Worm (Caenorhabditis elegans) whole organism, L4 larva: ENCODE results near the gene rfc-4.

Experiments
- D1046.2 ChIP-seq: fragments of 200-800 bp; sonication (Bioruptor generic); IDR thresholded peaks from 2 replicates; pipeline ENCODE4 v1.3.6; 2022; ENCODE audit warnings: missing genetic modification characterization, missing compliant biosample characterization
- F26F4.8 ChIP-seq: fragments of 200-800 bp; sonication (Bioruptor generic); conservative IDR thresholded peaks from 2 replicates; pipeline ENCODE4 v1.3.6; 2022; ENCODE audit warnings: missing genetic modification characterization, missing compliant biosample characterization
- T26A8.4 ChIP-seq: fragments of 200-800 bp; sonication (Bioruptor generic); IDR thresholded peaks from 2 replicates; pipeline ENCODE4 v1.3.6; 2022; ENCODE audit warnings: missing genetic modification characterization, missing compliant biosample characterization
- Y105C5A.15 ChIP-seq: fragments of 200-800 bp; sonication (Bioruptor generic); IDR thresholded peaks from 2 replicates; pipeline ENCODE4 v1.3.6; 2022; ENCODE audit warnings: missing genetic modification characterization, missing compliant biosample characterization
- Y5F2A.4 ChIP-seq: fragments of 200-800 bp; sonication (Bioruptor generic); optimal IDR thresholded peaks from 2 replicates; lab custom pipeline; 2018; ENCODE audit warnings: mild to moderate bottlenecking, missing genetic modification characterization, missing compliant biosample characterization
- aha-1 ChIP-seq: fragments of 150-350 bp; peaks from one replicate; lab custom pipeline; 2014; ENCODE audit warnings: missing biosample characterization, missing genetic modification characterization
- ama-1 ChIP-seq: fragments of 150-350 bp; optimal IDR thresholded peaks from 2 replicates; lab custom pipeline; 2014; ENCODE audit warnings: inconsistent platforms, mixed read lengths
- ceh-20 ChIP-seq: fragments of 200-800 bp; sonication (Bioruptor generic); IDR thresholded peaks from 2 replicates; pipeline ENCODE4 v1.3.6; 2022; ENCODE audit warnings: missing genetic modification reagents, missing genetic modification characterization, missing compliant biosample characterization
- ceh-28 ChIP-seq: fragments of 150-350 bp; optimal IDR thresholded peaks from 2 replicates; lab custom pipeline; 2014; ENCODE audit warnings: missing biosample characterization, missing genetic modification reagents, missing genetic modification characterization
- ctbp-1 ChIP-seq: fragments of 200-800 bp; sonication (Bioruptor generic); IDR thresholded peaks from 2 replicates; pipeline ENCODE4 v1.3.6; 2022; ENCODE audit warnings: missing genetic modification reagents, missing genetic modification characterization, missing compliant biosample characterization
- daf-16 ChIP-seq, 3 experiments: sonication (generic microtip); optimal IDR thresholded peaks; 2 replicates each; lab custom pipeline; 2016 to 2017; ENCODE audit warnings: missing genetic modification characterization in 3 of 3, missing genetic modification reagents in 3 of 3, mild to moderate bottlenecking in 2 of 3, missing compliant biosample characterization in 2 of 3, missing biosample characterization in 1 of 3, moderate library complexity in 1 of 3
- daf-19 ChIP-seq: fragments of 200-800 bp; sonication (Bioruptor generic); conservative IDR thresholded peaks from 2 replicates; pipeline ENCODE4 v1.3.6; 2022; ENCODE audit warnings: missing genetic modification characterization, missing compliant biosample characterization
- dmd-9 ChIP-seq: fragments of 200-800 bp; sonication (Bioruptor generic); IDR thresholded peaks from 2 replicates; pipeline ENCODE4 v1.3.6; 2022; ENCODE audit warnings: missing genetic modification reagents, missing genetic modification characterization, missing compliant biosample characterization
- dpl-1 ChIP-seq: fragments of 150-350 bp; optimal IDR thresholded peaks from 2 replicates; lab custom pipeline; 2014; ENCODE audit warnings: missing biosample characterization, missing genetic modification reagents, missing genetic modification characterization
- egl-43 ChIP-seq: fragments of 200-800 bp; sonication (Bioruptor generic); IDR thresholded peaks from 2 replicates; pipeline ENCODE4 v1.3.6; 2022; ENCODE audit warnings: missing genetic modification reagents, missing genetic modification characterization, missing compliant biosample characterization
- hlh-11 ChIP-seq: fragments of 200-800 bp; sonication (Bioruptor generic); optimal IDR thresholded peaks from 2 replicates; lab custom pipeline; 2018; ENCODE audit warnings: mild to moderate bottlenecking, missing genetic modification characterization, missing compliant biosample characterization
- hlh-30 ChIP-seq: sonication (generic microtip); optimal IDR thresholded peaks from 2 replicates; lab custom pipeline; 2017; ENCODE audit warnings: antibody characterized with exemption, mild to moderate bottlenecking, missing genetic modification characterization, missing compliant biosample characterization; ENCODE audit not compliant: insufficient read depth
- hmg-1.1 ChIP-seq: fragments of 200-800 bp; sonication (Bioruptor generic); IDR thresholded peaks from 2 replicates; pipeline ENCODE4 v1.3.6; 2022; ENCODE audit warnings: missing genetic modification reagents, missing genetic modification characterization, missing compliant biosample characterization
- lin-15B ChIP-seq: fragments of 150-350 bp; sonication (generic microtip); optimal IDR thresholded peaks from 3 replicates; lab custom pipeline; 2014; ENCODE audit warnings: missing biosample characterization, missing genetic modification characterization
- lin-38 ChIP-seq: fragments of 200-800 bp; sonication (Bioruptor generic); IDR thresholded peaks from 2 replicates; pipeline ENCODE4 v1.3.6; 2022; ENCODE audit warnings: missing genetic modification reagents, missing genetic modification characterization, missing compliant biosample characterization
- lsy-2 ChIP-seq, 2 experiments: fragments of 150-350 bp in 1 of 2; sonication (generic microtip) in 1 of 2; optimal IDR thresholded peaks; 2 replicates each; lab custom pipeline; 2014 to 2017; ENCODE audit warnings: missing biosample characterization in 2 of 2, missing genetic modification characterization in 2 of 2
- madf-5 ChIP-seq, 2 experiments: fragments of 200-800 bp; sonication (Bioruptor generic); IDR thresholded peaks; 2 replicates each; pipeline ENCODE4 v1.3.6; 2022; ENCODE audit warnings: missing compliant biosample characterization in 2 of 2, missing genetic modification characterization in 2 of 2
- mdl-1 ChIP-seq, 2 experiments: fragments of 150-350 bp in 1 of 2; sonication (generic microtip) in 1 of 2; optimal IDR thresholded peaks; 2 replicates each; lab custom pipeline; 2014 to 2017; ENCODE audit warnings: missing biosample characterization in 2 of 2, missing genetic modification characterization in 2 of 2
- mep-1 ChIP-seq: fragments of 150-350 bp; sonication (generic microtip); optimal IDR thresholded peaks from 3 replicates; lab custom pipeline; 2014; ENCODE audit warnings: missing biosample characterization, missing genetic modification characterization
- mes-2 ChIP-seq: sonication (generic microtip); optimal IDR thresholded peaks from 2 replicates; lab custom pipeline; 2016; ENCODE audit warnings: missing genotype, mild to moderate bottlenecking, missing genetic modification characterization, missing compliant biosample characterization; ENCODE audit not compliant: poor library complexity, severe bottlenecking
- mxl-3 ChIP-seq: fragments of 200-800 bp; sonication (Bioruptor generic); optimal IDR thresholded peaks from 2 replicates; lab custom pipeline; 2018; ENCODE audit warnings: mild to moderate bottlenecking, missing genetic modification characterization, missing compliant biosample characterization
- nhr-10 ChIP-seq: fragments of 150-350 bp; optimal IDR thresholded peaks from 2 replicates; lab custom pipeline; 2014; ENCODE audit warnings: missing biosample characterization, missing genetic modification characterization
- nhr-25 ChIP-seq: sonication (generic microtip); optimal IDR thresholded peaks from 2 replicates; lab custom pipeline; 2017; ENCODE audit warnings: missing genetic modification characterization, mild to moderate bottlenecking, missing compliant biosample characterization, antibody characterized with exemption, moderate library complexity, borderline replicate concordance; ENCODE audit not compliant: insufficient read depth
- nhr-28 ChIP-seq: fragments of 150-350 bp; optimal IDR thresholded peaks from 2 replicates; lab custom pipeline; 2014; ENCODE audit warnings: missing biosample characterization, missing genetic modification characterization
- nhr-48 ChIP-seq: sonication (generic microtip); optimal IDR thresholded peaks from 2 replicates; lab custom pipeline; 2016; ENCODE audit warnings: mild to moderate bottlenecking, missing genetic modification characterization, missing compliant biosample characterization
- nhr-77 ChIP-seq: fragments of 150-350 bp; optimal IDR thresholded peaks from 2 replicates; lab custom pipeline; 2014; ENCODE audit warnings: missing biosample characterization, missing genetic modification characterization
- pha-4 ChIP-seq, 2 experiments: fragments of 150-350 bp in 1 of 2; fragments of 200-800 bp in 1 of 2; sonication (Bioruptor generic) in 1 of 2; IDR thresholded peaks in 1 of 2; optimal IDR thresholded peaks in 1 of 2; 2 replicates each; pipeline versions ENCODE4 v1.3.6 to Lab custom; 2014 to 2022; ENCODE audit warnings: missing genetic modification characterization in 2 of 2, missing genetic modification reagents in 2 of 2, missing biosample characterization in 1 of 2, missing compliant biosample characterization in 1 of 2
- php-3 ChIP-seq: fragments of 200-800 bp; sonication (Bioruptor generic); IDR thresholded peaks from 2 replicates; pipeline ENCODE4 v1.3.6; 2022; ENCODE audit warnings: missing genetic modification reagents, missing genetic modification characterization, missing compliant biosample characterization
- set-16 ChIP-seq: fragments of 200-800 bp; sonication (Bioruptor generic); IDR thresholded peaks from 2 replicates; pipeline ENCODE4 v1.3.6; 2022; ENCODE audit warnings: missing genetic modification reagents, missing genetic modification characterization, missing compliant biosample characterization
- skn-1 ChIP-seq: fragments of 150-350 bp; optimal IDR thresholded peaks from 2 replicates; lab custom pipeline; 2014; ENCODE audit warnings: missing biosample characterization, missing genetic modification characterization
- snpc-1.2 ChIP-seq: fragments of 200-800 bp; sonication (Bioruptor generic); IDR thresholded peaks from 2 replicates; pipeline ENCODE4 v1.3.6; 2022; ENCODE audit warnings: missing genetic modification reagents, missing genetic modification characterization, missing compliant biosample characterization
- snpc-4 ChIP-seq: fragments of 150-350 bp; optimal IDR thresholded peaks from 2 replicates; lab custom pipeline; 2014; ENCODE audit warnings: missing biosample characterization, missing genetic modification characterization
- tra-1 ChIP-seq: fragments of 200-800 bp; sonication (Bioruptor generic); IDR thresholded peaks from 2 replicates; pipeline ENCODE4 v1.3.6; 2022; ENCODE audit warnings: missing genetic modification reagents, missing genetic modification characterization, missing compliant biosample characterization
- unc-62 ChIP-seq, 3 experiments: fragments of 150-350 bp in 1 of 3; sonication (generic microtip); optimal IDR thresholded peaks in 2 of 3; peaks in 1 of 3; 1 replicate in 1 of 3; 2 replicates in 2 of 3; lab custom pipeline; 2014 to 2017; ENCODE audit warnings: missing biosample characterization in 3 of 3, missing genetic modification characterization in 3 of 3, missing genetic modification reagents in 3 of 3, missing genotype in 1 of 3
- zfp-2 ChIP-seq: sonication (generic microtip); optimal IDR thresholded peaks from 2 replicates; lab custom pipeline; 2016; ENCODE audit warnings: mild to moderate bottlenecking, missing genetic modification characterization, missing compliant biosample characterization
- zip-11 ChIP-seq: fragments of 200-800 bp; sonication (Bioruptor generic); IDR thresholded peaks from 2 replicates; pipeline ENCODE4 v1.3.6; 2022; ENCODE audit warnings: missing genetic modification characterization, missing compliant biosample characterization

The rfc-4 gene

DNA sequence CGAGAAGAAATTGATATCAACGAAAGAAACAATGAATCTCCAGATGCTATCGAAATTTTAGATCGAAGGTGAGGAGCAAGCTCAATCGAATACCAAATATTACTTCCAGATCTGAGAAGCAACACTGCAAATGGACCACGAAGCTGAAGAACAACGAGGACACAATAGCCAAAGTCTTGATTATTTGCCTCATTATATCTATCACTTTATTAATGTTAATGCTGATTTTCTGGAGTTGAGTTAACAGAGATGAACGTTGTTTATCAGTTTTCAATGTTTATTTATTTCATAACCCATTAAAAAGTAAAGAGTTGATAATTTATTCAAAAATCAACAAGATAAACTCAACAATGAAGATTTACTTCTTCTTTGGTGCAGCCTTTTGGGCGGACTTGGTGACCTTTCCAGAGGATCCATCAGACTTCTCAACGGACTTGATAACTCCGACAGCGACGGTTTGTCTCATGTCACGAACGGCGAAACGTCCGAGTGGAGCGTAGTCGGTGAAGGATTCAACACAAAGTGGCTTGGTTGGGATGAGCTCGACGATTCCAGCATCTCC lies 2.2 kb upstream of the rfc-4 start (continued):
- TF ChIP-seq nhr-48 (tag; lab: Kevin White, UChicago) = peak; percentile 18

DNA sequence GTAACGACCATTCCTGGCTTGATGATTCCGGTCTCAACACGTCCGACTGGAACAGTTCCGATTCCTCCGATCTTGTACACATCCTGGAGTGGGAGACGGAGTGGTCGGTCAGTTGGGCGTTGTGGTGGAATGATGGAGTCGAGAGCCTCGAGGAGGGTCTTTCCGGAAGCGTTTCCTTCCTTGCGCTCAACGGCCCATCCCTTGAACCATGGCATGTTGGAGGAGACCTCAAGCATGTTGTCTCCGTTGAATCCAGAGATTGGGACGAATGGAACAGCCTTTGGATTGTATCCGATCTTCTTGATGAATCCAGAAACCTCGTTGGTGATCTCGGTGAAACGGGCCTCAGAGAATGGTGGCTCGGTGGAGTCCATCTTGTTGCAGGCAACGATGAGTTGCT lies 1.3 kb upstream of the rfc-4 start:
- peak; percentile 58 for TF ChIP-seq snpc-1.2 (GFP tag; lab: Robert Waterston, UW)
- TF ChIP-seq zfp-2 (tag; lab: Kevin White, UChicago) = no peak
- TF ChIP-seq Y105C5A.15 (GFP tag; lab: Robert Waterston, UW) = no peak
- peak; percentile 51 for TF ChIP-seq set-16 (GFP tag; lab: Robert Waterston, UW)

DNA sequence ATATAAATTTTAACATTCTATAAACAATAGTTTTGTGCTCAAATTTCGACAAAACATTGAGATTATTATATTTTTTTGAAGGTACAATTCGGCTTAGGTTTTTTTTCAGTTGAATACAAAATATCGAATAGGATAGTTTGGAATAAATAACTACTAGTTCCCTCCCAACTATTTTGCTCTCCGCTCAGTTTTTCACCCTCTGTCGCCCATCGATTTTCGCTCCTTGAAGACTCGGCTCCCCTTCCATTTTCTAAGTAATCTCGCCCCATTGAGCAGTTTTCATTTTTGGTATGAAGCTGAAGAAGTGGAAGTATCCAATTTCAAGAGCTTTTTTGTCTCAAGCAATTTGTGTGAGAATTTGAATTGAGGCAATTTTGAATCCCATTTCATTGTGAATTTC lies 1.6 kb downstream of the rfc-4 start, which contains the start of gene F31E3.2:
F31E3.2 (plus strand) TSS at position 301 of the 400 bp plus-strand sequence.
- TF ChIP-seq snpc-4 (tag; lab: Kevin White, UChicago) (no peak), lsy-2 (tag; optimal IDR thresholded peaks at IDR 0.05; lab: Kevin White, UChicago) (peak in 1 of 2 experiments; percentile 43)

DNA sequence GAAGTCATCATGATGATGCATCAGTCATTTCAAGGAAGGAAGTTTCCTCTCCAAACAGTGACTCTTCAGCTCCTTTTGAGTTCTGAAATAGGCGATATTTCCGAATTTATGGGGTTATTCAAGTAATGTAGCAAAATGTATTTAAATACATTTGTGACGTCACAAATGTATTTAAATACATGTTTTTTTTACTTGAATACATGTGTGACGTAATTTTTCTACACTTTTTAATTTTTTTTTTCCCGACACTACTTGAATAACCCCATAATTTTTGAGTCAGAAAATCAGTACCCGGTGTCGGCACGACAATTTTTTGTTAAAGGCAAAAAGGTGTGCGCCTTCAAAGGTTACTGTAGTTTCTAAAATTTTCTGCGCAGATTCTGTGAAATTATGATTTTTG lies 2.9 kb downstream of the rfc-4 start:
- TF ChIP-seq mdl-1 (tag; optimal IDR thresholded peaks at IDR 0.05; lab: Kevin White, UChicago) (no peak), pha-4 (GFP tag; IDR thresholded peaks at IDR 0.05; lab: Robert Waterston, UW) (no peak), pha-4 (tag; optimal IDR thresholded peaks at IDR 0.05; lab: Kevin White, UChicago) (no peak), zip-11 (no peak), lin-38 (GFP tag; lab: Robert Waterston, UW) (no peak), ama-1 (lab: Kevin White, UChicago) (no peak), lin-15B (no peak), mep-1 (tag; lab: Kevin White, UChicago) (no peak), dmd-9 (GFP tag; lab: Robert Waterston, UW) (no peak), skn-1 (tag; lab: Kevin White, UChicago) (no peak), ceh-28 (no peak), nhr-77 (tag; lab: Kevin White, UChicago) (no peak), madf-5 (GFP tag; IDR thresholded peaks at IDR 0.05; lab: Robert Waterston, UW) (no peak), F26F4.8 (no peak), php-3 (GFP tag; lab: Robert Waterston, UW) (no peak), snpc-4 (tag; lab: Kevin White, UChicago) (no peak), D1046.2 (GFP tag; lab: Robert Waterston, UW) (no peak)

DNA sequence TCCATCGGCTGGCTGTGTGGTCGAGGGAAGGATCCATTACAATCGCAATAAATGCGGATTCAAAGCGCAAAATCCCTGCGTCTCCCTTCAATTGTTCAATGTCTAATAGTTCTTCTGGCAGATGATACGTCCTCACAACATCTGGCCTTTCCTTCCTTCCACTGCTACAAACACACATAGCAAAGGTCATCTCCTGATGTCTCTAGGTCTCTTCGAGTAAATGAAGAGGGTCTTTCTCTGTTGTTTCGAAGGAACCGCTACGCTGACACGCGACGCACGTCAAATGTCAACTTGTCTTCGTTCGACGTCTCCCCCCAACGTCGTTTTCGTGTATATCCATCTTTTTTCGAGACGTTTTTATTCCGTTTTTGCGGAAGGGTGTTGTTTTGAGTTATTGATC lies 6.8 kb downstream of the rfc-4 start:
- peak; percentile 61 to 87 for TF ChIP-seq lsy-2 (tag; optimal IDR thresholded peaks at IDR 0.05; lab: Kevin White, UChicago)
- TF ChIP-seq egl-43 = no peak
- peak in 1 of 2 experiments; percentile 100 for TF ChIP-seq unc-62 (GFP tag; optimal IDR thresholded peaks at IDR 0.05 in 1 of 2; lab: Kevin White, UChicago)
- TF ChIP-seq unc-62 (tag; optimal IDR thresholded peaks at IDR 0.05; lab: Kevin White, UChicago) = no peak
- peak; percentile 67 for TF ChIP-seq nhr-25 (tag; lab: Kevin White, UChicago)
- 0 out of 2 replicates have a peak, but pooled peaks have one; percentile 11 for TF ChIP-seq tra-1
- no peak for TF ChIP-seq Y5F2A.4 (GFP tag; lab: Kevin White, UChicago)
- peak; percentile 75 for TF ChIP-seq hlh-11
- TF ChIP-seq daf-16 (GFP tag; optimal IDR thresholded peaks at IDR 0.05; lab: Kevin White, UChicago) = peak in 1 of 2 experiments; percentile 4
- no peak for TF ChIP-seq daf-16 (tag; optimal IDR thresholded peaks at IDR 0.05; lab: Kevin White, UChicago)
- peak; percentile 20 for TF ChIP-seq dpl-1 (GFP tag; lab: Kevin White, UChicago)
- TF ChIP-seq mes-2 = peak; percentile 49
- no peak for TF ChIP-seq D1046.2 (GFP tag; lab: Robert Waterston, UW)
- peak; percentile 69 for TF ChIP-seq ctbp-1 (GFP tag; lab: Robert Waterston, UW)
- TF ChIP-seq aha-1 (tag; lab: Kevin White, UChicago) = peak; percentile 35
- peak; percentile 91 for TF ChIP-seq ceh-20 (GFP tag; lab: Robert Waterston, UW)
- TF ChIP-seq nhr-10 = peak; percentile 33
- TF ChIP-seq T26A8.4 = no peak
- TF ChIP-seq mep-1 (tag; lab: Kevin White, UChicago) = peak; percentile 73
- peak in 1 of 2 experiments; percentile 56 for TF ChIP-seq mdl-1 (tag; optimal IDR thresholded peaks at IDR 0.05; lab: Kevin White, UChicago)
- TF ChIP-seq mxl-3 (GFP tag; lab: Kevin White, UChicago) = peak; percentile 58
- peak; percentile 77 for TF ChIP-seq nhr-28
- peak; percentile 68 for TF ChIP-seq hlh-30 (tag; lab: Kevin White, UChicago)
- peak; percentile 34; the same call in 1 of the 2 replicates for TF ChIP-seq hmg-1.1
- TF ChIP-seq daf-19 (GFP tag; lab: Robert Waterston, UW) = no peak
